Fruit fly (Drosophila melanogaster): ENCODE measurements around the gene sgg.

Gene sgg

dm6 chrX:2589446-2590038 is 44.2 kb upstream of the sgg start (continued):
- TF ChIP-seq CG11560 (tag; IDR thresholded peaks at IDR 0.05) (peak; percentile 88), sd (tag; optimal IDR thresholded peaks at IDR 0.05) (peak; percentile 77), CoRest (tag; optimal IDR thresholded peaks at IDR 0.05) (peak; percentile 88), nmo (GFP tag; optimal IDR thresholded peaks at IDR 0.05) (peak; percentile 83), az2 (GFP tag; optimal IDR thresholded peaks at IDR 0.05) (peak; percentile 86), CG14965 (GFP tag; optimal IDR thresholded peaks at IDR 0.05; ENCODE audit: borderline replicate concordance) (peak; percentile 65), Side (GFP tag; optimal IDR thresholded peaks at IDR 0.05) (peak; percentile 95), zfh2 (GFP tag; optimal IDR thresholded peaks at IDR 0.05) (peak; percentile 98), CG8924 (tag; optimal IDR thresholded peaks at IDR 0.05) (peak; percentile 88), HLH54F (GFP tag; optimal IDR thresholded peaks at IDR 0.05) (peak; percentile 97), gcm2 (GFP tag; optimal IDR thresholded peaks at IDR 0.05) (peak; percentile 84), Med (GFP tag) (peak; percentile 100), CG3726 (GFP tag; IDR thresholded peaks at IDR 0.05) (no peak; the same call in 1 of the 3 replicates), chif (GFP tag; optimal IDR thresholded peaks at IDR 0.05) (peak; percentile 85 to 93), Hr3 (GFP tag; optimal IDR thresholded peaks at IDR 0.05) (peak; percentile 86), Opbp (GFP tag; IDR thresholded peaks at IDR 0.05; ENCODE audit: partially characterized antibody) (no peak), lola (GFP tag; optimal IDR thresholded peaks at IDR 0.05) (peak in 1 of 3 experiments; percentile 47), CG32767 (GFP tag; IDR thresholded peaks at IDR 0.05) (peak; percentile 80), CG13296 (GFP tag; optimal IDR thresholded peaks at IDR 0.05) (peak; percentile 83), pros (GFP tag; optimal IDR thresholded peaks at IDR 0.05) (no peak), CTCF (GFP tag; optimal IDR thresholded peaks at IDR 0.05) (no peak), CG16813 (GFP tag; IDR thresholded peaks at IDR 0.05; ENCODE audit: partially characterized antibody) (no peak), CG7928 (GFP tag; optimal IDR thresholded peaks at IDR 0.05) (peak; percentile 60), CG8944 (GFP tag; optimal IDR thresholded peaks at IDR 0.05) (peak; percentile 93), sens (GFP tag) (peak; percentile 96), corto (GFP tag; optimal IDR thresholded peaks at IDR 0.05) (peak; percentile 5), CG3847 (GFP tag; IDR thresholded peaks at IDR 0.05) (peak; percentile 94), NFAT (GFP tag; IDR thresholded peaks at IDR 0.05) (peak; percentile 98), Lpt (GFP tag; optimal IDR thresholded peaks at IDR 0.05) (no peak), fu2 (GFP tag; optimal IDR thresholded peaks at IDR 0.05) (peak; percentile 96), Hr78 (GFP tag; optimal IDR thresholded peaks at IDR 0.05) (peak in 1 of 2 experiments; percentile 51), stc (GFP tag; IDR thresholded peaks at IDR 0.05) (peak; percentile 92), her (GFP tag; optimal IDR thresholded peaks at IDR 0.05) (peak; percentile 93), CG10543 (GFP tag; optimal IDR thresholded peaks at IDR 0.05) (peak; percentile 16), CG11247 (GFP tag; IDR thresholded peaks at IDR 0.05) (peak; percentile 96), trem (tag; optimal IDR thresholded peaks at IDR 0.05) (peak; percentile 27), CG3838 (GFP tag; optimal IDR thresholded peaks at IDR 0.05) (peak; percentile 21), bcd (GFP tag; optimal IDR thresholded peaks at IDR 0.05) (peak; percentile 93), CG17186 (GFP tag; optimal IDR thresholded peaks at IDR 0.05) (peak; percentile 50), CG7963 (GFP tag; IDR thresholded peaks at IDR 0.05; ENCODE audit: partially characterized antibody) (no peak), sc (optimal IDR thresholded peaks at IDR 0.05) (no peak), sc (GFP tag; optimal IDR thresholded peaks at IDR 0.05) (peak; percentile 59), CG13424 (tag; optimal IDR thresholded peaks at IDR 0.05) (peak; percentile 78), ken (GFP tag; IDR thresholded peaks at IDR 0.05) (peak; percentile 95), zen (tag; optimal IDR thresholded peaks at IDR 0.05) (peak; percentile 68), CG12236 (GFP tag; optimal IDR thresholded peaks at IDR 0.05) (peak; percentile 65), exex (tag; optimal IDR thresholded peaks at IDR 0.05) (peak; percentile 69), CG11695 (GFP tag; IDR thresholded peaks at IDR 0.05) (peak; percentile 90), HHEX (GFP tag; optimal IDR thresholded peaks at IDR 0.05) (peak; percentile 92), cg (GFP tag; optimal IDR thresholded peaks at IDR 0.05) (no peak)

All from whole organism, embryonic.